Fruit fly (Drosophila melanogaster) whole organism: Measurements from ENCODE around the gene Cks85A.

ENCODE experiments used
- CG8478 ChIP-seq: fragments of >200 bp; optimal IDR thresholded peaks from 2 replicates; lab custom pipeline; 2018; ENCODE audit warnings: inconsistent platforms
- Dll ChIP-seq: fragments of >200 bp; optimal IDR thresholded peaks from 2 replicates; lab custom pipeline; 2017
- EcR ChIP-seq, 2 experiments: fragments of >200 bp; optimal IDR thresholded peaks; 2 replicates each; lab custom pipeline; 2017; ENCODE audit warnings: missing biosample characterization in 2 of 2, missing genetic modification characterization in 2 of 2, missing genetic modification reagents in 2 of 2
- pan ChIP-seq: fragments of >200 bp; optimal IDR thresholded peaks from 2 replicates; lab custom pipeline; 2017
- psq ChIP-seq: fragments of >200 bp; optimal IDR thresholded peaks from 2 replicates; lab custom pipeline; 2017
- usp ChIP-seq: fragments of >200 bp; optimal IDR thresholded peaks from 2 replicates; lab custom pipeline; 2017; ENCODE audit warnings: missing biosample characterization, missing genetic modification characterization, mixed read lengths

Gene Cks85A

dm6 chr3R:8718356-8718755, at the start of gene Cks85A:
Cks85A (minus strand) TSS chr3R:8718456.
- no peak for TF ChIP-seq CG8478 (lab: Kevin White, UChicago)
- TF ChIP-seq psq (lab: Kevin White, UChicago) = no peak
- TF ChIP-seq usp (GFP tag; lab: Kevin White, UChicago) = no peak
- no peak for TF ChIP-seq EcR (GFP tag; optimal IDR thresholded peaks at IDR 0.05; lab: Kevin White, UChicago)
- TF ChIP-seq pan (lab: Kevin White, UChicago) = no peak
- no peak for TF ChIP-seq Dll (lab: Kevin White, UChicago)

dm6 chr3R:8767998-8768397, 49.7 kb upstream of the Cks85A start, which contains the start of the genes CG34135 and CG11768:
CG34135 (minus strand) TSS chr3R:8768191.
CG11768 (minus strand) TSS chr3R:8768200.
- TF ChIP-seq pan (lab: Kevin White, UChicago) = no peak
- TF ChIP-seq psq (lab: Kevin White, UChicago) = no peak
- TF ChIP-seq Dll (lab: Kevin White, UChicago) = no peak
- no peak for TF ChIP-seq usp (GFP tag; lab: Kevin White, UChicago)
- no peak for TF ChIP-seq EcR (GFP tag; optimal IDR thresholded peaks at IDR 0.05; lab: Kevin White, UChicago)
- no peak for TF ChIP-seq CG8478 (lab: Kevin White, UChicago)

DNA sequence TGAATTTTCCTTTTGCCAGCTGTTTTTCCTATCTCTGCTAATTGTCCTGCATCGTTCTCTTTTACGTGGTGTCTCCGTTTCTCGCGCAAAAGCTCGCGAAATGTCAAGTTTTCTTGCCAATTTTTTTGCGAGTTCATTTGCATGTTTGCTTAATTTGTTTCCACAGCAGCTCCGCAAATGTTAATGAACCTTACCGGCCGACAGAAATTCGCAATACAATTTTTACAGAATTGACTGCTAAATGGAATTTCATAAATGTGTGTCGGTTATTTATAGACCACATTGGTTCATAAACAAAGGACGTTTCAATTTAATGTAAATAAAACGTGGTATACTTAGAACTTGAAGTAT, 30.5 kb upstream of the Cks85A start:
- TF ChIP-seq psq (lab: Kevin White, UChicago) (no peak), EcR (GFP tag; optimal IDR thresholded peaks at IDR 0.05; lab: Kevin White, UChicago) (no peak), pan (lab: Kevin White, UChicago) (no peak), Dll (lab: Kevin White, UChicago) (no peak), usp (GFP tag; lab: Kevin White, UChicago) (no peak), CG8478 (lab: Kevin White, UChicago) (no peak)

DNA sequence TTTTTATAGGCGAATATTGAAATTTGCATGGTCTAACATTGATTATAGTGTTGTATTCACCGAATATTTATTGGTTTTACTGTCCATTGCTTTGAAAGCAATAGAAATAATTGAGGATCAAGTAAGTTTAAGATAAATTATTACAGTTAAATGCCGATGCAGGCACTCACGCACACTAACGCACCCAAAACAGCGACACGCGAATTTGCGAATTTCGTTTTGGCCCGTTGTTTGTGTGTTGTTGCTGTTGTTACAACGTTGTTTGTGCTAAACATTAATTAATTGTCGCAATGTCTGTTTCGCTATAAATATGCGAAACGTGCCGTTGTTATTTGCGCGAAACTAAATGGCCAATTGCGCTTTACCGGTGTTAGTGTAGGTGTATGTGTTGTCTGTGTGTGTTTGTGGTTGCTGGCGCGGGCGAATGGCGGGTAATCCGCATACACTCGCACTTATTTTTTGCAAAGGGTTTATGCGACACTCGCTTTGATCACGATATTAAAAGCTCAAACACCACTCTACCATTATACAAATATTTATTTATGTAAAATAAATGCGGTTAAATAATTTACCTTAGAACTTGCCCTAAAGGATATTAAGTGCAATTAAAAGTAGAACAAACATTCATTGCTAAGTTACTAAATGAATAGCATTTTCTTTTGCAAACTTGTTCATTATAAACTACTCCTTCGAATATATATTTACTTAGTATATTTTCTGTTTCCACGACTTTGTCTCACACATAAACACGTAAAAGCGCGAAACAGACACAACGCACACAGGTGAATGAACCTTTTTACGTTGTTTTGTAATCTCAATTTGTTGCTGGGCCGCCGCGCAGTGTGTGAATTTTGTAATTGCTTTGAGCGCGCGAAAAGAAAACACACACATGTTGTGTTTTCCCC, 29.9 kb upstream of the Cks85A start:
- TF ChIP-seq pan (lab: Kevin White, UChicago) (no peak), EcR (GFP tag; optimal IDR thresholded peaks at IDR 0.05; lab: Kevin White, UChicago) (peak; percentile 66 to 75)

- TF ChIP-seq CG8478 (lab: Kevin White, UChicago) = no peak
- no peak for TF ChIP-seq psq (lab: Kevin White, UChicago)
- no peak for TF ChIP-seq pan (lab: Kevin White, UChicago)
- TF ChIP-seq EcR (GFP tag; optimal IDR thresholded peaks at IDR 0.05; lab: Kevin White, UChicago) = no peak
- TF ChIP-seq Dll (lab: Kevin White, UChicago) = no peak
- TF ChIP-seq usp (GFP tag; lab: Kevin White, UChicago) = no peak
These were observed 29.0 kb upstream of the Cks85A start, which contains the start of the genes CG9801 and Nasp for dm6 chr3R:8747134-8747870. CG9801 (minus strand) TSS chr3R:8747675. Nasp (plus strand) TSS chr3R:8747798.

- TF ChIP-seq CG8478 (lab: Kevin White, UChicago) (no peak), Dll (lab: Kevin White, UChicago) (no peak), psq (lab: Kevin White, UChicago) (no peak), usp (GFP tag; lab: Kevin White, UChicago) (no peak), EcR (GFP tag; optimal IDR thresholded peaks at IDR 0.05; lab: Kevin White, UChicago) (no peak), pan (lab: Kevin White, UChicago) (no peak)
These were observed 28.1 kb upstream of the Cks85A start for dm6 chr3R:8746354-8746753.

DNA sequence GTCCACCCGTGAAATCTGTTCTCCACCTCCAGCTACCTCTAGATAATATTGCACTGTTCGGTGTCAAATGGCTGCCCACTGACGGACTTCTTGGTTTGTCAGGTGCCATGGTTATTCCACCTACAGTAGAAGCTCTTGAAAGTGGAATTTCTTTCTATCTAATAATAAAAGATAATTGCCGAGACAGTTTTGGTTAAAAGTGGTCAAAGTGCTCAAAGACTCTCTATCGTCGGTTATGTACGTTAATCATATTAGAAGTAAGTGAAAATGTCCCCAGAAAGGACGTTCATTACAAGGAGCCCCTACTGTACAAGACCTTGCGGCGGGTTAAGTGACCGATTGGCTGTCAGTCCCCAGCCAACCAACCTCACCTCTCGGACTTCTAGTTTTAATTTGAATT, 25.9 kb upstream of the Cks85A start:
- TF ChIP-seq EcR (GFP tag; optimal IDR thresholded peaks at IDR 0.05; lab: Kevin White, UChicago) (no peak), Dll (lab: Kevin White, UChicago) (no peak), psq (lab: Kevin White, UChicago) (no peak), CG8478 (lab: Kevin White, UChicago) (no peak), pan (lab: Kevin White, UChicago) (no peak), usp (GFP tag; lab: Kevin White, UChicago) (no peak)

dm6 chr3R:8742661-8743060, 24.4 kb upstream of the Cks85A start:
- no peak for TF ChIP-seq CG8478 (lab: Kevin White, UChicago)
- TF ChIP-seq EcR (GFP tag; optimal IDR thresholded peaks at IDR 0.05; lab: Kevin White, UChicago) = peak in 1 of 2 experiments; percentile 69

DNA sequence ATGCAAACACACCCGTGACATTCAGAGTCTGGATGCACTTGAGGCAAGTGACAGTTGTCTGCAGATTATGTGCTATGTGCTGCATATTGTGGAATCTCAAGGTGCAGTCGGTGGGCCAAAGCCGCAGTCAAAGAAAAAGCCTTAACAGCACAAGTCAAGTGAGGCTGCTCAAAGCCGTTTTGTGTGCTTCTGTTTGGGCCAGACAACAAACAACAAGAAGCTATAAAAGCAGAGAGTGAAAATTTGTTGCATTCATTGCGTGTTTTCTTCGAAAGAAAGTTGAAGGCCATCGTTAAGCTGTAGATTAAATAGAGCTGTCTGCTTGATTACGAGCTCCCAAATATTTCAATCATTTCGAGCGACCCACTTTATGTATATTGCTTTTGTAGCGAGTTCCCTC, 23.7 kb upstream of the Cks85A start:
- no peak for TF ChIP-seq CG8478 (lab: Kevin White, UChicago)

dm6 chr3R:8741248-8741647, 23.0 kb upstream of the Cks85A start:
- no peak for TF ChIP-seq CG8478 (lab: Kevin White, UChicago)
- no peak for TF ChIP-seq psq (lab: Kevin White, UChicago)
- TF ChIP-seq usp (GFP tag; lab: Kevin White, UChicago) = no peak
- no peak for TF ChIP-seq Dll (lab: Kevin White, UChicago)
- no peak for TF ChIP-seq pan (lab: Kevin White, UChicago)
- TF ChIP-seq EcR (GFP tag; optimal IDR thresholded peaks at IDR 0.05; lab: Kevin White, UChicago) = no peak

dm6 chr3R:8740118-8740517, 21.9 kb upstream of the Cks85A start:
- TF ChIP-seq Dll (lab: Kevin White, UChicago) = no peak
- no peak for TF ChIP-seq EcR (GFP tag; optimal IDR thresholded peaks at IDR 0.05; lab: Kevin White, UChicago)
- no peak for TF ChIP-seq CG8478 (lab: Kevin White, UChicago)
- no peak for TF ChIP-seq psq (lab: Kevin White, UChicago)
- no peak for TF ChIP-seq usp (GFP tag; lab: Kevin White, UChicago)
- TF ChIP-seq pan (lab: Kevin White, UChicago) = no peak
